Fruit fly (Drosophila melanogaster) whole organism, embryonic: ENCODE results near the gene CG17321.

Experiments
- CG13123 ChIP-seq: fragments of 200-800 bp; sonication (Bioruptor generic); optimal IDR thresholded peaks from 2 replicates; lab custom pipeline; 2016; ENCODE audit warnings: missing biosample characterization, missing genetic modification characterization
- CG13424 ChIP-seq: fragments of 200-800 bp; sonication (Bioruptor generic); optimal IDR thresholded peaks from 2 replicates; lab custom pipeline; 2019; ENCODE audit warnings: missing biosample characterization, mild to moderate bottlenecking, missing genetic modification characterization, moderate library complexity
- CG14014 ChIP-seq: fragments of 200-800 bp; sonication (Bioruptor generic); IDR thresholded peaks from 2 replicates; pipeline ENCODE4 v1.3.6; 2022; ENCODE audit warnings: missing biosample characterization, missing genetic modification characterization
- CG15696 ChIP-seq: fragments of 200-800 bp; sonication (Bioruptor generic); optimal IDR thresholded peaks from 2 replicates; lab custom pipeline; 2019; ENCODE audit warnings: missing biosample characterization, mild to moderate bottlenecking, missing genetic modification characterization, moderate library complexity
- CG17361 ChIP-seq: fragments of 200-800 bp; sonication (Bioruptor generic); IDR thresholded peaks from 3 replicates; pipeline ENCODE4 v1.3.6; 2022; ENCODE audit warnings: missing biosample characterization, missing genetic modification characterization
- CG1832 ChIP-seq: fragments of 200-800 bp; sonication (Bioruptor generic); optimal IDR thresholded peaks from 2 replicates; lab custom pipeline; 2017; ENCODE audit warnings: missing biosample characterization, mild to moderate bottlenecking, missing genetic modification characterization, inconsistent platforms
- CG18764 ChIP-seq: fragments of 200-800 bp; sonication (Bioruptor generic); optimal IDR thresholded peaks from 3 replicates; lab custom pipeline; 2016; ENCODE audit warnings: missing biosample characterization, missing genetic modification characterization
- CG2116 ChIP-seq: fragments of 200-800 bp; sonication (Bioruptor generic); optimal IDR thresholded peaks from 3 replicates; lab custom pipeline; 2018; ENCODE audit warnings: missing biosample characterization, mild to moderate bottlenecking, missing genetic modification characterization
- CG2120 ChIP-seq: fragments of 200-800 bp; sonication (Bioruptor generic); optimal IDR thresholded peaks from 3 replicates; lab custom pipeline; 2016; ENCODE audit warnings: missing biosample characterization, missing genetic modification characterization
- CG30020 ChIP-seq: fragments of 200-800 bp; optimal IDR thresholded peaks from 2 replicates; lab custom pipeline; 2019; ENCODE audit warnings: missing biosample characterization, mild to moderate bottlenecking, missing genetic modification characterization, moderate library complexity
- CG3726 ChIP-seq: fragments of 200-800 bp; sonication (Bioruptor generic); IDR thresholded peaks from 3 replicates; pipeline ENCODE4, ENCODE4 v1.3.6; 2022; ENCODE audit warnings: missing biosample characterization, missing genetic modification characterization
- CG4707 ChIP-seq: fragments of 200-800 bp; sonication (Bioruptor generic); optimal IDR thresholded peaks from 2 replicates; lab custom pipeline; 2018; ENCODE audit warnings: missing biosample characterization, mild to moderate bottlenecking, missing genetic modification characterization, moderate library complexity
- CG4730 ChIP-seq: fragments of 200-800 bp; sonication (Bioruptor generic); IDR thresholded peaks from 2 replicates; pipeline ENCODE4 v1.3.6; 2022; ENCODE audit warnings: missing biosample characterization, missing genetic modification characterization
- CG5245 ChIP-seq: fragments of 200-800 bp; sonication (Bioruptor generic); optimal IDR thresholded peaks from 3 replicates; lab custom pipeline; 2016; ENCODE audit warnings: missing biosample characterization, missing genetic modification characterization
- CG6654 ChIP-seq: fragments of 200-800 bp; sonication (Bioruptor generic); optimal IDR thresholded peaks from 2 replicates; lab custom pipeline; 2017; ENCODE audit warnings: missing biosample characterization, mild to moderate bottlenecking, missing genetic modification characterization
- CG7745 ChIP-seq: fragments of 200-800 bp; sonication (Bioruptor generic); optimal IDR thresholded peaks from 2 replicates; lab custom pipeline; 2018; ENCODE audit warnings: missing biosample characterization, mild to moderate bottlenecking, missing genetic modification characterization, moderate library complexity
- CG7987 ChIP-seq: fragments of 200-800 bp; sonication (Bioruptor generic); optimal IDR thresholded peaks from 2 replicates; lab custom pipeline; 2018; ENCODE audit warnings: missing biosample characterization, mild to moderate bottlenecking, missing genetic modification characterization, moderate library complexity
- CG8281 ChIP-seq: fragments of 200-800 bp; sonication (Bioruptor generic); optimal IDR thresholded peaks from 2 replicates; lab custom pipeline; 2018; ENCODE audit warnings: missing biosample characterization, mild to moderate bottlenecking, missing genetic modification characterization, moderate library complexity
- CG9727 ChIP-seq: fragments of 200-800 bp; sonication (Bioruptor generic); optimal IDR thresholded peaks from 3 replicates; lab custom pipeline; 2017; ENCODE audit warnings: missing biosample characterization, mild to moderate bottlenecking, missing genetic modification characterization
- CG9797 ChIP-seq: fragments of 200-800 bp; sonication (Bioruptor generic); optimal IDR thresholded peaks from 3 replicates; lab custom pipeline; 2018; ENCODE audit warnings: missing biosample characterization, mild to moderate bottlenecking, missing genetic modification characterization
- CTCF ChIP-seq: fragments of 200-800 bp; sonication (Bioruptor generic); optimal IDR thresholded peaks from 2 replicates; lab custom pipeline; 2017; ENCODE audit warnings: missing biosample characterization, mild to moderate bottlenecking, missing genetic modification characterization, moderate library complexity
- Fer3 ChIP-seq: fragments of 200-800 bp; sonication (Bioruptor generic); optimal IDR thresholded peaks from 2 replicates; lab custom pipeline; 2018; ENCODE audit warnings: missing biosample characterization, mild to moderate bottlenecking, missing genetic modification characterization, moderate library complexity
- HHEX ChIP-seq: fragments of 200-800 bp; sonication (Bioruptor generic); optimal IDR thresholded peaks from 3 replicates; lab custom pipeline; 2017; ENCODE audit warnings: missing biosample characterization, mild to moderate bottlenecking, missing genetic modification characterization, missing genetic modification reagents
- Hr39 ChIP-seq: fragments of >200 bp; optimal IDR thresholded peaks from 2 replicates; lab custom pipeline; 2017
- Jarid2 ChIP-seq: fragments of 200-800 bp; sonication (Bioruptor generic); optimal IDR thresholded peaks from 3 replicates; lab custom pipeline; 2017; ENCODE audit warnings: mild to moderate bottlenecking, missing biosample characterization, missing genetic modification reagents, missing genetic modification characterization
- Kr ChIP-seq: fragments of 200-800 bp; sonication (Bioruptor generic); optimal IDR thresholded peaks from 2 replicates; lab custom pipeline; 2017; ENCODE audit warnings: missing biosample characterization, mild to moderate bottlenecking, missing genetic modification characterization
- MBD-R2 ChIP-seq: fragments of 200-800 bp; sonication (Bioruptor generic); IDR thresholded peaks from 2 replicates; pipeline ENCODE4 v1.3.6; 2022; ENCODE audit warnings: missing biosample characterization, missing genetic modification characterization
- NC2β ChIP-seq: fragments of 200-800 bp; sonication (Bioruptor generic); optimal IDR thresholded peaks from 2 replicates; lab custom pipeline; 2016; ENCODE audit warnings: missing biosample characterization, missing genetic modification characterization
- Oli ChIP-seq: fragments of 200-800 bp; sonication (Bioruptor generic); optimal IDR thresholded peaks from 2 replicates; lab custom pipeline; 2018; ENCODE audit warnings: missing biosample characterization, mild to moderate bottlenecking, missing genetic modification characterization, moderate library complexity
- Opbp ChIP-seq: fragments of 200-800 bp; sonication (Bioruptor generic); IDR thresholded peaks from 3 replicates; pipeline ENCODE4 v1.3.6; 2022; ENCODE audit warnings: missing biosample characterization, missing genetic modification characterization; ENCODE audit not compliant: partially characterized antibody
- Sin3A ChIP-seq: fragments of >200 bp; optimal IDR thresholded peaks from 2 replicates; lab custom pipeline; 2018
- Sox102F ChIP-seq: fragments of 200-800 bp; sonication (Bioruptor generic); optimal IDR thresholded peaks from 2 replicates; lab custom pipeline; 2018; ENCODE audit warnings: missing biosample characterization, mild to moderate bottlenecking, missing genetic modification characterization, moderate library complexity
- ab ChIP-seq: fragments of 200-800 bp; sonication (Bioruptor generic); optimal IDR thresholded peaks from 2 replicates; lab custom pipeline; 2016; ENCODE audit warnings: missing biosample characterization, missing genetic modification characterization
- ara ChIP-seq: fragments of 200-800 bp; sonication (Bioruptor generic); IDR thresholded peaks from 2 replicates; pipeline ENCODE4 v1.3.6; 2022; ENCODE audit warnings: missing biosample characterization, missing genetic modification characterization
- ash1 ChIP-seq: fragments of 200-800 bp; sonication (Bioruptor generic); optimal IDR thresholded peaks from 2 replicates; lab custom pipeline; 2018; ENCODE audit warnings: missing biosample characterization, mild to moderate bottlenecking, missing genetic modification characterization
- chinmo ChIP-seq: fragments of 200-800 bp; sonication (Bioruptor generic); IDR thresholded peaks from 4 replicates; pipeline ENCODE4 v1.3.6; 2022; ENCODE audit warnings: missing biosample characterization, missing genetic modification characterization; ENCODE audit not compliant: partially characterized antibody
- dimm ChIP-seq: fragments of 200-800 bp; sonication (Bioruptor generic); IDR thresholded peaks from 2 replicates; pipeline ENCODE4 v1.3.6; 2022; ENCODE audit warnings: missing biosample characterization, missing genetic modification characterization
- emc ChIP-seq: fragments of 200-800 bp; sonication (Bioruptor generic); optimal IDR thresholded peaks from 2 replicates; lab custom pipeline; 2016; ENCODE audit warnings: missing biosample characterization, missing genetic modification characterization
- eve ChIP-seq, 2 experiments: fragments of >200 bp; optimal IDR thresholded peaks; 2 replicates each; lab custom pipeline; 2017; ENCODE audit warnings: missing biosample characterization in 2 of 2, missing genetic modification characterization in 2 of 2
- ewg ChIP-seq: fragments of 200-800 bp; sonication (Bioruptor generic); optimal IDR thresholded peaks from 3 replicates; lab custom pipeline; 2017; ENCODE audit warnings: mild to moderate bottlenecking, missing biosample characterization, missing genetic modification reagents, missing genetic modification characterization
- fru ChIP-seq: fragments of >200 bp; optimal IDR thresholded peaks from 2 replicates; lab custom pipeline; 2017
- grn ChIP-seq: fragments of 200-800 bp; sonication (Bioruptor generic); optimal IDR thresholded peaks from 3 replicates; lab custom pipeline; 2017; ENCODE audit warnings: missing biosample characterization, missing genetic modification characterization
- jumu ChIP-seq: fragments of 200-800 bp; sonication (Bioruptor generic); optimal IDR thresholded peaks from 3 replicates; lab custom pipeline; 2016; ENCODE audit warnings: missing biosample characterization, missing genetic modification characterization
- kah ChIP-seq: fragments of 200-800 bp; sonication (Bioruptor generic); optimal IDR thresholded peaks from 2 replicates; lab custom pipeline; 2018; ENCODE audit warnings: missing biosample characterization, mild to moderate bottlenecking, missing genetic modification characterization
- maf-S ChIP-seq: fragments of 200-800 bp; sonication (Bioruptor generic); optimal IDR thresholded peaks from 2 replicates; lab custom pipeline; 2016; ENCODE audit warnings: missing biosample characterization, missing genetic modification characterization
- mld ChIP-seq: fragments of 200-800 bp; sonication (Bioruptor generic); IDR thresholded peaks from 3 replicates; pipeline ENCODE4 v1.3.6; 2022; ENCODE audit warnings: missing biosample characterization, missing genetic modification characterization; ENCODE audit not compliant: partially characterized antibody
- odd ChIP-seq: fragments of 200-800 bp; sonication (Bioruptor generic); optimal IDR thresholded peaks from 2 replicates; lab custom pipeline; 2017; ENCODE audit warnings: missing biosample characterization, mild to moderate bottlenecking, missing genetic modification characterization
- onecut ChIP-seq: fragments of 200-800 bp; sonication (Bioruptor generic); IDR thresholded peaks from 2 replicates; pipeline ENCODE4 v1.3.6; 2022; ENCODE audit warnings: missing biosample characterization, missing genetic modification characterization
- tio ChIP-seq: fragments of 200-800 bp; sonication (Bioruptor generic); optimal IDR thresholded peaks from 2 replicates; lab custom pipeline; 2017; ENCODE audit warnings: missing biosample characterization, missing genetic modification characterization, inconsistent platforms
- toy ChIP-seq: fragments of 200-800 bp; sonication (Bioruptor generic); IDR thresholded peaks from 2 replicates; pipeline ENCODE4 v1.3.6; 2022; ENCODE audit warnings: missing biosample characterization, missing genetic modification characterization
- vnd ChIP-seq: fragments of 200-800 bp; sonication (Bioruptor generic); IDR thresholded peaks from 3 replicates; pipeline ENCODE4 v1.3.6; 2022; ENCODE audit warnings: missing biosample characterization, missing genetic modification characterization; ENCODE audit not compliant: partially characterized antibody
- wor ChIP-seq: fragments of 200-800 bp; sonication (Bioruptor generic); IDR thresholded peaks from 2 replicates; pipeline ENCODE4 v1.3.6; 2022; ENCODE audit warnings: missing biosample characterization, missing genetic modification characterization
- zen2 ChIP-seq: fragments of 200-800 bp; sonication (Bioruptor generic); IDR thresholded peaks from 3 replicates; pipeline ENCODE4 v1.3.6; 2022; ENCODE audit warnings: missing biosample characterization, missing genetic modification characterization; ENCODE audit not compliant: partially characterized antibody

The CG17321 gene

DNA sequence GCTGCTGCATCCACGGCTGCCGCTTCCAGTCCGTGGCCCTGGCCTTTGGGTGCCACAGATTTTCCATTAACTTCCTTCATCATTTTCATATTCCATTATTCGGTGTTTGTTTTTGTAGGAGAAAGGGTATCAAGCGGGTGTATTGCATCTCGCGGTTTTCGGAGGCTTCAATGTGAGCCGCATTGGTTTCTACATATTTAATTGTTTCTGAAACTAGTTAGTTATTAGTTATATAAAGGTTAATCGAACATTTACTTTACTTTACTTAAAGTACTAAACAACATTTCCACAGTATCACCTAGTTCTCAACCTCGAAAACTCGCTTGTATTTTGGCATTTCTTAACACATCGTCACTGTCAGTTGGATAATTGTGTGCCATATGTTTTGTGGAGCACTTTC, 54.9 kb downstream of the CG17321 start (continued):
- TF ChIP-seq ewg (GFP tag; lab: Kevin White, UChicago): peak; percentile 42
- no peak for TF ChIP-seq grn (GFP tag; lab: Kevin White, UChicago)
- no peak for TF ChIP-seq Kr (GFP tag; lab: Kevin White, UChicago)
- no peak for TF ChIP-seq chinmo (GFP tag; lab: Robert Waterston, UW)
- TF ChIP-seq CG15696: no peak
- TF ChIP-seq CG6654 (GFP tag; lab: Kevin White, UChicago): peak; percentile 20
- TF ChIP-seq CG8281 (tag; lab: Kevin White, UChicago): no peak
- no peak for TF ChIP-seq CG18764
- no peak for TF ChIP-seq fru (lab: Kevin White, UChicago)
- peak; percentile 52 for TF ChIP-seq Oli
- no peak for TF ChIP-seq CG2120
- TF ChIP-seq maf-S: no peak
- no peak for TF ChIP-seq ash1 (GFP tag; lab: Kevin White, UChicago)
- no peak for TF ChIP-seq CG2116 (GFP tag; lab: Kevin White, UChicago)
- peak; percentile 60 for TF ChIP-seq ara (GFP tag; lab: Robert Waterston, UW)
- no peak for TF ChIP-seq HHEX (GFP tag; lab: Kevin White, UChicago)
- TF ChIP-seq zen2 (GFP tag; lab: Robert Waterston, UW): no peak
- peak; percentile 8; the same call in 1 of the 2 replicates for TF ChIP-seq onecut (GFP tag; lab: Robert Waterston, UW)
- no peak for TF ChIP-seq odd (GFP tag; lab: Kevin White, UChicago)
- TF ChIP-seq jumu (GFP tag; lab: Kevin White, UChicago): no peak
- TF ChIP-seq CG13123 (GFP tag; lab: Kevin White, UChicago): no peak
- TF ChIP-seq MBD-R2 (GFP tag; lab: Robert Waterston, UW): no peak
- no peak for TF ChIP-seq CG30020
- no peak for TF ChIP-seq CTCF
- peak; percentile 56 for TF ChIP-seq CG13424 (tag; lab: Kevin White, UChicago)
- TF ChIP-seq CG1832 (GFP tag; lab: Kevin White, UChicago): no peak
- TF ChIP-seq CG4707 (GFP tag; lab: Kevin White, UChicago): no peak
- TF ChIP-seq CG9727 (GFP tag; lab: Kevin White, UChicago): peak; percentile 13
- TF ChIP-seq CG14014 (GFP tag; lab: Robert Waterston, UW): no peak
- TF ChIP-seq Sin3A (lab: Kevin White, UChicago): no peak
- peak; percentile 40 for TF ChIP-seq CG17361 (GFP tag; lab: Robert Waterston, UW)
- TF ChIP-seq wor (GFP tag; lab: Robert Waterston, UW): peak; percentile 42; the same call in 1 of the 2 replicates
- no peak for TF ChIP-seq kah (GFP tag; lab: Kevin White, UChicago)
- peak; percentile 20 for TF ChIP-seq CG5245 (GFP tag; lab: Kevin White, UChicago)
- TF ChIP-seq emc: no peak
- TF ChIP-seq Hr39 (lab: Kevin White, UChicago): no peak
- TF ChIP-seq Sox102F (GFP tag; lab: Kevin White, UChicago): peak; percentile 71
- no peak for TF ChIP-seq Opbp (GFP tag; lab: Robert Waterston, UW)
- TF ChIP-seq ab (GFP tag; lab: Kevin White, UChicago): no peak
- TF ChIP-seq eve (GFP tag; optimal IDR thresholded peaks at IDR 0.05; lab: Kevin White, UChicago): no peak
- TF ChIP-seq dimm (GFP tag; lab: Robert Waterston, UW): no peak
- no peak for TF ChIP-seq Fer3 (tag; lab: Kevin White, UChicago)
- TF ChIP-seq vnd (GFP tag; lab: Robert Waterston, UW): no peak
- no peak for TF ChIP-seq CG3726 (GFP tag; lab: Robert Waterston, UW)
- TF ChIP-seq tio (GFP tag; lab: Kevin White, UChicago): peak; percentile 44
- no peak for TF ChIP-seq CG7987
- peak; percentile 24 for TF ChIP-seq NC2β
- peak; percentile 3 for TF ChIP-seq Jarid2 (GFP tag; lab: Kevin White, UChicago)
- TF ChIP-seq CG4730 (GFP tag; lab: Robert Waterston, UW): no peak
- TF ChIP-seq CG7745: no peak
- no peak for TF ChIP-seq mld (GFP tag; lab: Robert Waterston, UW)
- TF ChIP-seq CG9797 (GFP tag; lab: Kevin White, UChicago): no peak
- TF ChIP-seq toy (GFP tag; lab: Robert Waterston, UW): no peak
